Fruit fly (Drosophila melanogaster) whole organism, pupa: ENCODE results near the gene CG6409.

ENCODE experiments used
- CG10348 ChIP-seq: fragments of 200-800 bp; sonication (Bioruptor generic); IDR thresholded peaks from 2 replicates; pipeline ENCODE4 v1.3.6; 2022; ENCODE audit warnings: missing biosample characterization, missing genetic modification characterization
- CG12605 ChIP-seq: fragments of 200-800 bp; sonication (Bioruptor generic); IDR thresholded peaks from 2 replicates; pipeline ENCODE4 v1.3.6; 2022; ENCODE audit warnings: missing biosample characterization, missing genetic modification characterization
- CG13204 ChIP-seq: fragments of 200-800 bp; sonication (Bioruptor generic); optimal IDR thresholded peaks from 2 replicates; lab custom pipeline; 2018; ENCODE audit warnings: missing biosample characterization, mild to moderate bottlenecking, missing genetic modification characterization, moderate library complexity
- CG14655 ChIP-seq: fragments of 200-800 bp; sonication (Bioruptor generic); optimal IDR thresholded peaks from 3 replicates; lab custom pipeline; 2017; ENCODE audit warnings: mild to moderate bottlenecking, missing biosample characterization, missing genetic modification reagents, missing genetic modification characterization
- CG15710 ChIP-seq: fragments of 200-800 bp; sonication (Bioruptor generic); optimal IDR thresholded peaks from 2 replicates; lab custom pipeline; 2018; ENCODE audit warnings: missing biosample characterization, mild to moderate bottlenecking, missing genetic modification characterization, moderate library complexity
- CG17806 ChIP-seq: fragments of 200-800 bp; sonication (Bioruptor generic); optimal IDR thresholded peaks from 2 replicates; lab custom pipeline; 2018; ENCODE audit warnings: missing biosample characterization, mild to moderate bottlenecking, missing genetic modification characterization, moderate library complexity
- CG32121 ChIP-seq: fragments of 200-800 bp; sonication (Bioruptor generic); IDR thresholded peaks from 2 replicates; pipeline ENCODE4 v1.3.6; 2022; ENCODE audit warnings: missing biosample characterization, missing genetic modification characterization
- CG34367 ChIP-seq: fragments of 200-800 bp; sonication (Bioruptor generic); optimal IDR thresholded peaks from 2 replicates; lab custom pipeline; 2018; ENCODE audit warnings: missing biosample characterization, mild to moderate bottlenecking, missing genetic modification characterization
- CG4496 ChIP-seq: fragments of 200-800 bp; sonication (Bioruptor generic); IDR thresholded peaks from 3 replicates; pipeline ENCODE4 v1.3.6; 2022; ENCODE audit warnings: missing biosample characterization, missing genetic modification characterization
- CG8159 ChIP-seq: fragments of 200-800 bp; sonication (Bioruptor generic); optimal IDR thresholded peaks from 3 replicates; lab custom pipeline; 2018; ENCODE audit warnings: missing biosample characterization, mild to moderate bottlenecking, missing genetic modification characterization, moderate library complexity
- CG8301 ChIP-seq: fragments of 200-800 bp; sonication (Bioruptor generic); optimal IDR thresholded peaks from 2 replicates; lab custom pipeline; 2018; ENCODE audit warnings: missing biosample characterization, mild to moderate bottlenecking, missing genetic modification characterization
- CG9948 ChIP-seq: fragments of 200-800 bp; sonication (Bioruptor generic); optimal IDR thresholded peaks from 2 replicates; lab custom pipeline; 2018; ENCODE audit warnings: missing biosample characterization, mild to moderate bottlenecking, missing genetic modification characterization, moderate library complexity
- D1 ChIP-seq: fragments of 200-800 bp; sonication (Bioruptor generic); optimal IDR thresholded peaks from 2 replicates; lab custom pipeline; 2018; ENCODE audit warnings: missing biosample characterization, mild to moderate bottlenecking, missing genetic modification characterization, moderate library complexity
- EcR ChIP-seq: fragments of 200-800 bp; sonication (Bioruptor generic); optimal IDR thresholded peaks from 3 replicates; lab custom pipeline; 2019; ENCODE audit warnings: missing biosample characterization, missing genetic modification characterization, mild to moderate bottlenecking, moderate library complexity, missing genetic modification reagents
- Ets98B ChIP-seq: fragments of 200-800 bp; sonication (Bioruptor generic); IDR thresholded peaks from 2 replicates; pipeline ENCODE4 v1.3.6; 2022; ENCODE audit warnings: missing biosample characterization, missing genetic modification characterization
- Pif1A ChIP-seq: fragments of 200-800 bp; sonication (Bioruptor generic); optimal IDR thresholded peaks from 3 replicates; lab custom pipeline; 2016; ENCODE audit warnings: missing biosample characterization, missing genetic modification characterization
- Pif1B ChIP-seq: fragments of 200-800 bp; sonication (Bioruptor generic); optimal IDR thresholded peaks from 3 replicates; lab custom pipeline; 2016; ENCODE audit warnings: missing biosample characterization, missing genetic modification characterization
- Snoo ChIP-seq: fragments of 200-800 bp; sonication (Bioruptor generic); optimal IDR thresholded peaks from 3 replicates; lab custom pipeline; 2017; ENCODE audit warnings: missing biosample characterization, mild to moderate bottlenecking, missing genetic modification characterization, inconsistent platforms
- fd96Ca ChIP-seq: fragments of 200-800 bp; sonication (Bioruptor generic); IDR thresholded peaks from 3 replicates; pipeline ENCODE4 v1.3.6; 2022; ENCODE audit warnings: missing biosample characterization, missing genetic modification characterization
- gl ChIP-seq: fragments of 200-800 bp; sonication (Bioruptor generic); optimal IDR thresholded peaks from 2 replicates; lab custom pipeline; 2018; ENCODE audit warnings: missing biosample characterization, mild to moderate bottlenecking, missing genetic modification characterization
- rn ChIP-seq: fragments of 200-800 bp; sonication (Bioruptor generic); IDR thresholded peaks from 2 replicates; pipeline ENCODE4 v1.3.6; 2022; ENCODE audit warnings: missing biosample characterization, missing genetic modification characterization

The CG6409 gene

dm6 chr3L:10848712-10849377, 33.3 kb downstream of the CG6409 start:
- TF ChIP-seq CG32121 (GFP tag; lab: Robert Waterston, UW) (0 out of 2 replicates have a peak, but pooled peaks have one; percentile 29), Pif1B (no peak)

- TF ChIP-seq CG8301 (tag; lab: Kevin White, UChicago) (peak; percentile 4), CG32121 (GFP tag; lab: Robert Waterston, UW) (no peak), gl (tag; lab: Kevin White, UChicago) (no peak), CG15710 (peak; percentile 68), CG10348 (GFP tag; lab: Robert Waterston, UW) (no peak), rn (GFP tag; lab: Robert Waterston, UW) (no peak), CG9948 (tag; lab: Kevin White, UChicago) (peak; percentile 51), CG8159 (tag; lab: Kevin White, UChicago) (peak; percentile 68), D1 (tag; lab: Kevin White, UChicago) (peak; percentile 40), EcR (GFP tag; lab: Kevin White, UChicago) (peak; percentile 52), Pif1A (GFP tag; lab: Kevin White, UChicago) (peak; percentile 38), CG17806 (tag; lab: Kevin White, UChicago) (peak; percentile 59), CG34367 (tag; lab: Kevin White, UChicago) (peak; percentile 40), Ets98B (no peak), CG14655 (peak; percentile 49), CG4496 (GFP tag; lab: Robert Waterston, UW) (0 out of 3 replicates have a peak, but pooled peaks have one; percentile 11), fd96Ca (GFP tag; lab: Robert Waterston, UW) (no peak), CG12605 (no peak), CG13204 (GFP tag; lab: Kevin White, UChicago) (no peak), Pif1B (peak; percentile 17), Snoo (tag; lab: Kevin White, UChicago) (no peak)
Observed at dm6 chr3L:10847790-10848492, 34.2 kb downstream of the CG6409 start.

- TF ChIP-seq CG13204 (GFP tag; lab: Kevin White, UChicago) (no peak), Pif1B (no peak), CG12605 (no peak)
Observed at dm6 chr3L:10845758-10846157, 36.4 kb downstream of the CG6409 start.

dm6 chr3L:10844548-10845530, 37.3 kb downstream of the CG6409 start:
- TF ChIP-seq EcR (GFP tag; lab: Kevin White, UChicago) (no peak), Pif1A (GFP tag; lab: Kevin White, UChicago) (no peak), CG14655 (no peak), CG12605 (no peak), Snoo (tag; lab: Kevin White, UChicago) (no peak), CG4496 (GFP tag; lab: Robert Waterston, UW) (no peak), CG17806 (tag; lab: Kevin White, UChicago) (no peak), CG13204 (GFP tag; lab: Kevin White, UChicago) (no peak), rn (GFP tag; lab: Robert Waterston, UW) (no peak), Pif1B (no peak), CG15710 (peak; percentile 2), CG8159 (tag; lab: Kevin White, UChicago) (peak; percentile 49), Ets98B (no peak), CG10348 (GFP tag; lab: Robert Waterston, UW) (no peak), CG32121 (GFP tag; lab: Robert Waterston, UW) (no peak)

- TF ChIP-seq CG8301 (tag; lab: Kevin White, UChicago) = no peak
- TF ChIP-seq CG12605 = no peak
- TF ChIP-seq CG34367 (tag; lab: Kevin White, UChicago) = no peak
- no peak for TF ChIP-seq CG13204 (GFP tag; lab: Kevin White, UChicago)
- TF ChIP-seq CG4496 (GFP tag; lab: Robert Waterston, UW) = 0 out of 3 replicates have a peak, but pooled peaks have one; percentile 26
- TF ChIP-seq Pif1A (GFP tag; lab: Kevin White, UChicago) = no peak
Observed at dm6 chr3L:10843685-10844084, 38.5 kb downstream of the CG6409 start.

- TF ChIP-seq CG13204 (GFP tag; lab: Kevin White, UChicago) (no peak), EcR (GFP tag; lab: Kevin White, UChicago) (no peak), CG8159 (tag; lab: Kevin White, UChicago) (peak; percentile 75), CG14655 (peak; percentile 53), CG15710 (peak; percentile 41), CG32121 (GFP tag; lab: Robert Waterston, UW) (no peak), D1 (tag; lab: Kevin White, UChicago) (no peak), Snoo (tag; lab: Kevin White, UChicago) (peak; percentile 12), CG34367 (tag; lab: Kevin White, UChicago) (peak; percentile 25), Ets98B (no peak), CG9948 (tag; lab: Kevin White, UChicago) (peak; percentile 45), CG8301 (tag; lab: Kevin White, UChicago) (peak; percentile 13), fd96Ca (GFP tag; lab: Robert Waterston, UW) (no peak), Pif1B (no peak), gl (tag; lab: Kevin White, UChicago) (no peak), CG17806 (tag; lab: Kevin White, UChicago) (peak; percentile 39), rn (GFP tag; lab: Robert Waterston, UW) (no peak), Pif1A (GFP tag; lab: Kevin White, UChicago) (no peak), CG4496 (GFP tag; lab: Robert Waterston, UW) (no peak), CG12605 (no peak), CG10348 (GFP tag; lab: Robert Waterston, UW) (no peak)
Observed at dm6 chr3L:10843273-10843672, 38.9 kb downstream of the CG6409 start.
